Fruit fly (Drosophila melanogaster) Kc167 (cell line): ENCODE measurements around the gene Ide.

ENCODE experiments used
- h ChIP-seq: fragments of >200 bp; optimal IDR thresholded peaks from 3 replicates; lab custom pipeline; 2018; ENCODE audit warnings: missing external identifiers
- ttk ChIP-seq: sonication (Bioruptor generic); optimal IDR thresholded peaks from 2 replicates; lab custom pipeline; 2017; ENCODE audit warnings: missing external identifiers

- TF ChIP-seq ttk (lab: Kevin White, UChicago), result no peak
- no peak for TF ChIP-seq h (lab: Kevin White, UChicago)
These were observed 21.3 kb downstream of the Ide start for dm6 chr3L:20354363-20354762.
